Worm (Caenorhabditis elegans): Measurements from ENCODE around the gene nspg-6.

DNA sequence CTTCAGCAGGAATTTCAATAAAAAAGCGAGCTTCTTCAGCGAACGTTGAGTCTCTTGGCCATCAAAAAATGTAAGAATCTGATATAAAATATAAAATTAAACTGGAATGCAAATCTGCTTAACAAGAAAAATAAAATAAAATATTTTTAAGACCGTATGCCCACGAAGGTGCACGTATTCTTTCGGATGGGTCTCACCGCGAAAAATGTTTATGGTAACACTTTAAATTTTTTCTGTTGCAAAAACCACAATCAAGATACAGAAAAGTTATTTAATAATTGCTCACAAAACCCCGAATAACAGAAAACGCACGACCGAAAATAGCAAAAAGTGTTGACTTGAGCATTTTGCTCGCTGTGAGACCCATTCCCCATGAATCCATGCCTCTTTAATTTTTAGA lies 24.4 kb upstream of the nspg-6 start:
- no peak for TF ChIP-seq W03F9.2 (tag; optimal IDR thresholded peaks at IDR 0.05)
- no peak for TF ChIP-seq him-1 (tag; optimal IDR thresholded peaks at IDR 0.05)

Measured in whole organism, L4/young adult.